Fruit fly (Drosophila melanogaster) whole organism, embryonic: ENCODE data around the gene CG13250.

Experiments used
- Bgb ChIP-seq: fragments of 200-800 bp; sonication (Bioruptor generic); IDR thresholded peaks from 2 replicates; pipeline ENCODE4 v1.3.6; 2022; ENCODE audit warnings: missing biosample characterization, missing genetic modification characterization; ENCODE audit not compliant: partially characterized antibody
- CG13894 ChIP-seq: fragments of 200-800 bp; sonication (Bioruptor generic); optimal IDR thresholded peaks from 3 replicates; lab custom pipeline; 2018; ENCODE audit warnings: missing biosample characterization, mild to moderate bottlenecking, missing genetic modification characterization, moderate library complexity
- CG15696 ChIP-seq: fragments of 200-800 bp; sonication (Bioruptor generic); optimal IDR thresholded peaks from 2 replicates; lab custom pipeline; 2019; ENCODE audit warnings: missing biosample characterization, mild to moderate bottlenecking, missing genetic modification characterization, moderate library complexity
- CG3065 ChIP-seq: fragments of 200-800 bp; sonication (Bioruptor generic); optimal IDR thresholded peaks from 2 replicates; lab custom pipeline; 2016; ENCODE audit warnings: missing biosample characterization, missing genetic modification characterization
- CG8944 ChIP-seq: fragments of 200-800 bp; sonication (Bioruptor generic); optimal IDR thresholded peaks from 3 replicates; lab custom pipeline; 2016; ENCODE audit warnings: missing biosample characterization, missing genetic modification characterization
- Hmx ChIP-seq: fragments of 200-800 bp; sonication (Bioruptor generic); optimal IDR thresholded peaks from 2 replicates; lab custom pipeline; 2016; ENCODE audit warnings: missing biosample characterization, missing genetic modification characterization
- Med ChIP-seq: fragments of 200-800 bp; sonication (Bioruptor generic); peaks from one replicate; lab custom pipeline; 2016; ENCODE audit warnings: missing biosample characterization, missing genetic modification characterization, mild to moderate bottlenecking, inconsistent platforms, moderate library complexity
- Sox102F ChIP-seq: fragments of 200-800 bp; sonication (Bioruptor generic); optimal IDR thresholded peaks from 2 replicates; lab custom pipeline; 2018; ENCODE audit warnings: missing biosample characterization, mild to moderate bottlenecking, missing genetic modification characterization, moderate library complexity
- TFAM ChIP-seq: fragments of 200-800 bp; sonication (Bioruptor generic); optimal IDR thresholded peaks from 2 replicates; lab custom pipeline; 2017; ENCODE audit warnings: missing biosample characterization, missing genetic modification characterization, inconsistent platforms
- exex ChIP-seq: fragments of 200-800 bp; sonication (Bioruptor generic); optimal IDR thresholded peaks from 4 replicates; lab custom pipeline; 2018; ENCODE audit warnings: missing biosample characterization, mild to moderate bottlenecking, missing genetic modification characterization, moderate library complexity
- jigr1 ChIP-seq: fragments of 200-800 bp; sonication (Bioruptor generic); IDR thresholded peaks from 3 replicates; pipeline ENCODE4 v1.3.6; 2022; ENCODE audit warnings: missing biosample characterization, missing genetic modification characterization
- pros ChIP-seq: fragments of 200-800 bp; sonication (Bioruptor generic); optimal IDR thresholded peaks from 3 replicates; lab custom pipeline; 2019; ENCODE audit warnings: missing biosample characterization, mild to moderate bottlenecking, missing genetic modification characterization, moderate library complexity
- zen2 ChIP-seq: fragments of 200-800 bp; sonication (Bioruptor generic); IDR thresholded peaks from 3 replicates; pipeline ENCODE4 v1.3.6; 2022; ENCODE audit warnings: missing biosample characterization, missing genetic modification characterization; ENCODE audit not compliant: partially characterized antibody

DNA sequence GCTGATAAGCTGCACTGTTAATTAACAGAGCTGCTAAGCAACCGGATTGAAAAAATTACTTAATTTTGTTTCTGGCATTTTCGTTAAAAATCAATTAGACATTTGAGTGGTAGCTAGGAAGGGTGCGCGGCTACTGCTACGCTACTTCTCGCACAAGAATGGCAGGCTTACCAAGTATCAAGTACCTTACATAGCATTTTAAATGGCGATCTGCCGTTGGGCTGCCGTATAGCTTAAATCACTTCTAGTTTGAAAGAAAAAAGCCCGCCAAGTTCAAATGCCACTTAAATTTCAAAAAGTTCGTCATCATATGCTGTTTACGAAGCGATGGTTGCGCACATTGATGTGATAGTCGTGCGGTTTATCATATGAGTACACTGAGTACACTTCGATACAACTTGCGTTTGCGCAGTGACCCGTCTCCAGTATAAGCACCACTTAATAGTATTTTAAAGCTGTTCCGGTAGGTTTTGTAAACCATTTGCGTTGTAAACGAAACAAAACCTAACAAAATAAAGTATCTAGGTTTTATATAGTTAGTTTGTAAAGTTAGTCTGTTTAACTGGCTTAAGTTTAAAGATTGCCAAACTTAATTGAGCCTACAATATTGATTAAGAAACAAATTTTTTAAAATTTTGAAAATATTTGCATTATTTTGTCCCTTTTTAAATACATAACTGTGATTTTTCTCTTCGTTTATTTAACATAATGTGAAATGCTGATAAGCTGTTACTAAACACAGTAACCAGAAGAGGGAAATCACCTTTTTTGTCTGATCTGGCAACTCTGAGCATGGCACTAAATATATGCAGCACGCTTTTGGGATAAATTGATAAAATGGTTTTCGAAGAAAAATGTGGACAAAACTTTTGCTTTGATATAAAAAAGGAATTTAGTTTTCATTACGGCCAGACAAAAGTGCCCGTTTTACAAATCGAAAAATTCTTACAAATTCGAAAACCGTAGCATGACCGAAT lies 7.8 kb downstream of the CG13250 start:
- no peak for TF ChIP-seq CG8944 (GFP tag; lab: Kevin White, UChicago)
- TF ChIP-seq CG3065: no peak
- no peak for TF ChIP-seq pros
- TF ChIP-seq CG15696 (tag; lab: Kevin White, UChicago): no peak
- no peak for TF ChIP-seq zen2 (GFP tag; lab: Robert Waterston, UW)
- no peak for TF ChIP-seq Bgb (GFP tag; lab: Robert Waterston, UW)
- TF ChIP-seq CG13894: no peak
- no peak for TF ChIP-seq exex (tag; lab: Kevin White, UChicago)
- no peak for TF ChIP-seq Hmx (GFP tag; lab: Kevin White, UChicago)
- TF ChIP-seq Med (GFP tag; lab: Kevin White, UChicago): peak; percentile 80
- no peak for TF ChIP-seq TFAM (GFP tag; lab: Kevin White, UChicago)
- TF ChIP-seq Sox102F (GFP tag; lab: Kevin White, UChicago): no peak
- TF ChIP-seq jigr1 (GFP tag; lab: Robert Waterston, UW): no peak
